Worm (Caenorhabditis elegans): Measurements from ENCODE around the gene arrd-2.

The arrd-2 gene

ce11 chrII:9433609-9434008 lies 26.0 kb downstream of the arrd-2 start, which contains the start of gene kin-15:
TSS of gene kin-15 (minus strand) at chrII:9433709.
- TF ChIP-seq hlh-13 (GFP tag; optimal IDR thresholded peaks at IDR 0.05) (no peak), ceh-22 (tag; optimal IDR thresholded peaks at IDR 0.05) (no peak), syd-9 (tag; optimal IDR thresholded peaks at IDR 0.05) (no peak), hlh-8 (tag; optimal IDR thresholded peaks at IDR 0.05) (no peak), odd-2 (tag; optimal IDR thresholded peaks at IDR 0.05) (no peak), hlh-30 (tag; optimal IDR thresholded peaks at IDR 0.05; ENCODE audit: insufficient read depth) (no peak), unc-55 (GFP tag; optimal IDR thresholded peaks at IDR 0.05) (no peak), ceh-14 (tag; optimal IDR thresholded peaks at IDR 0.05) (no peak), ceh-30 (tag; optimal IDR thresholded peaks at IDR 0.05) (no peak), ceh-6 (GFP tag; optimal IDR thresholded peaks at IDR 0.05) (no peak), eyg-1 (tag; optimal IDR thresholded peaks at IDR 0.05) (no peak)

ce11 chrII:9436009-9436408 lies 28.4 kb downstream of the arrd-2 start, which contains the start of gene kin-16:
TSS of gene kin-16 (minus strand) at chrII:9436109.
- TF ChIP-seq unc-42 (tag; optimal IDR thresholded peaks at IDR 0.05) (no peak), zip-5 (tag; optimal IDR thresholded peaks at IDR 0.05) (no peak), rnt-1 (tag; optimal IDR thresholded peaks at IDR 0.05) (no peak), Y22D7AL.16 (tag; optimal IDR thresholded peaks at IDR 0.05) (no peak), pag-3 (tag; optimal IDR thresholded peaks at IDR 0.05; ENCODE audit: borderline replicate concordance) (no peak), C38D4.7 (GFP tag; optimal IDR thresholded peaks at IDR 0.05) (no peak), ceh-2 (tag; optimal IDR thresholded peaks at IDR 0.05) (no peak), K02D7.2 (tag; optimal IDR thresholded peaks at IDR 0.05) (no peak), pax-1 (tag; optimal IDR thresholded peaks at IDR 0.05) (no peak), nfya-1 (tag; optimal IDR thresholded peaks at IDR 0.05) (no peak), pha-4 (tag; optimal IDR thresholded peaks at IDR 0.05) (no peak), ref-2 (tag; optimal IDR thresholded peaks at IDR 0.05) (no peak)

- no peak for TF ChIP-seq ceh-45 (GFP tag; IDR thresholded peaks at IDR 0.05)
- TF ChIP-seq ztf-16 (tag; optimal IDR thresholded peaks at IDR 0.05): no peak
- TF ChIP-seq unc-42 (tag; optimal IDR thresholded peaks at IDR 0.05): no peak
- TF ChIP-seq ceh-22 (tag; optimal IDR thresholded peaks at IDR 0.05): no peak
- no peak for TF ChIP-seq ceh-34 (tag; optimal IDR thresholded peaks at IDR 0.05)
- TF ChIP-seq che-1 (tag; optimal IDR thresholded peaks at IDR 0.05): no peak
- no peak for TF ChIP-seq pax-1 (tag; optimal IDR thresholded peaks at IDR 0.05)
Measured at ce11 chrII:9438227-9438626, 30.7 kb downstream of the arrd-2 start, which contains the start of gene chil-13. TSS of gene chil-13 (minus strand) at chrII:9438327.

DNA sequence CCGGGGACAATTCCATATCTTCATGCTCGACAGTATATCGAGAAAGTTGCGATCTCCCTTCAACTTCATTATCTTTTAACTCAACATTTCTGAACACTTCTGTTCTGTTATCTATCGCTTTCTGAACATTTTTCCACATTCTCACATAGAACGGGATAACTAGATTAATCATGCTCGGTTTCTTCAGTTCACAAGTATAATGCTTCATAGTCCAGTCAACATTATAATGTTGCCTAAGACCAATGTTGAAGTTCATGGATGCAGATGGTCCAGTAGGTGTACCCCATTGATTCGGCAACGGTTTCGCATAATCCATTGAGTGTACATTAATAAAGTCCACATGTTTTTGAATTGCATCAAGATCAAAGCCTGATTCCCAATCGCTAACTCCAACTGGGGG lies 31.3 kb downstream of the arrd-2 start:
- no peak for TF ChIP-seq ceh-45 (GFP tag; IDR thresholded peaks at IDR 0.05)
- no peak for TF ChIP-seq npax-4 (tag; optimal IDR thresholded peaks at IDR 0.05)
- no peak for TF ChIP-seq lin-11 (tag; optimal IDR thresholded peaks at IDR 0.05)
- TF ChIP-seq unc-55 (GFP tag; optimal IDR thresholded peaks at IDR 0.05): no peak
- no peak for TF ChIP-seq dmd-4 (tag; optimal IDR thresholded peaks at IDR 0.05; ENCODE audit: borderline replicate concordance)
- no peak for TF ChIP-seq nhr-232 (tag; optimal IDR thresholded peaks at IDR 0.05)
- no peak for TF ChIP-seq elt-2 (tag; optimal IDR thresholded peaks at IDR 0.05)
- no peak for TF ChIP-seq nhr-11 (tag; optimal IDR thresholded peaks at IDR 0.05)
- TF ChIP-seq ceh-34 (tag; optimal IDR thresholded peaks at IDR 0.05): no peak
- no peak for TF ChIP-seq ceh-22 (tag; optimal IDR thresholded peaks at IDR 0.05)
- no peak for TF ChIP-seq Y22D7AL.16 (tag; optimal IDR thresholded peaks at IDR 0.05)

DNA sequence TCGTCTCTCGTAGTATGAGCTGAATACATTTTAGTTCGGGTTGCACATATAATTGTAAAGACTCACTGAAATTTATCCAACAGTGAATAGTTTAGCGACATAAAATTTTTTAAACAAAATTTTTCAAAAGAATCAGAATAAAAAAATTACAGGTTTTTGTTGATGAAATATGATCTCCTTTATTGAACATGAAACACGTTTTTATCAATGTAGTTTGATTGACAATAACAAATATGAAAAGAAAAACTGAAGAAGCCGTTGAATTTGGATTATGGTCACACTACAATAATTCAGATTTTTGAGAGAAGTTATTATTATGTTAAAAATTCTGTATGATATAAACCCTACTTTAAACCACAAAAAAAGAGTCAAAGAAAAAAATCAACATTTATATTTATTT lies 32.5 kb downstream of the arrd-2 start, which contains the start of gene chil-17:
chil-17 (minus strand) TSS at position 101 of the 400 bp plus-strand sequence.
- no peak for TF ChIP-seq tbx-2 (tag; optimal IDR thresholded peaks at IDR 0.05)
- no peak for TF ChIP-seq ceh-31 (tag; optimal IDR thresholded peaks at IDR 0.05)
- TF ChIP-seq Y22D7AL.16 (tag; optimal IDR thresholded peaks at IDR 0.05): no peak
- no peak for TF ChIP-seq unc-55 (GFP tag; optimal IDR thresholded peaks at IDR 0.05)
- no peak for TF ChIP-seq ceh-2 (tag; optimal IDR thresholded peaks at IDR 0.05)
- no peak for TF ChIP-seq ets-4 (tag; optimal IDR thresholded peaks at IDR 0.05)
- TF ChIP-seq pqm-1 (tag; optimal IDR thresholded peaks at IDR 0.05): no peak
- no peak for TF ChIP-seq ceh-30 (tag; optimal IDR thresholded peaks at IDR 0.05)
- TF ChIP-seq ceh-9 (tag; optimal IDR thresholded peaks at IDR 0.05): no peak
- no peak for TF ChIP-seq unc-3 (GFP tag; conservative IDR thresholded peaks at IDR 0.05)
- TF ChIP-seq unc-3 (tag; optimal IDR thresholded peaks at IDR 0.05): no peak
- no peak for TF ChIP-seq madf-2 (tag; optimal IDR thresholded peaks at IDR 0.05)
- TF ChIP-seq sdc-2 (tag; optimal IDR thresholded peaks at IDR 0.05): no peak
- TF ChIP-seq ceh-22 (tag; optimal IDR thresholded peaks at IDR 0.05): no peak
